Worm (Caenorhabditis elegans): ENCODE data around the gene K02E10.5.

- TF ChIP-seq nhr-237 (tag; optimal IDR thresholded peaks at IDR 0.05) (no peak), nhr-48 (tag; optimal IDR thresholded peaks at IDR 0.05) (no peak), dpl-1 (GFP tag; optimal IDR thresholded peaks at IDR 0.05) (no peak), lin-29 (GFP tag; IDR thresholded peaks at IDR 0.05) (no peak), pha-4 (GFP tag; IDR thresholded peaks at IDR 0.05) (no peak), pha-4 (tag; optimal IDR thresholded peaks at IDR 0.05) (no peak), jun-1 (tag; optimal IDR thresholded peaks at IDR 0.05) (no peak), sdz-12 (GFP tag; optimal IDR thresholded peaks at IDR 0.05) (no peak), tag-97 (GFP tag; IDR thresholded peaks at IDR 0.05) (no peak), lin-1 (GFP tag; IDR thresholded peaks at IDR 0.05) (no peak), ZK337.2 (GFP tag; IDR thresholded peaks at IDR 0.05) (no peak)
Observed at ce11 chrX:2430317-2430716, 48.4 kb downstream of the K02E10.5 start.

Measured in whole organism, L4 larva.